Worm (Caenorhabditis elegans) whole organism, mixed stage, embryonic: ENCODE data around the gene C29E4.13.

Experiments
- M03D4.4 ChIP-seq: sonication (generic microtip); optimal IDR thresholded peaks from 2 replicates; lab custom pipeline; 2017; ENCODE audit warnings: mild to moderate bottlenecking, missing genetic modification characterization, missing compliant biosample characterization
- bed-3 ChIP-seq: fragments of 200-800 bp; sonication (Bioruptor generic); optimal IDR thresholded peaks from 3 replicates; lab custom pipeline; 2018; ENCODE audit warnings: mild to moderate bottlenecking, missing genetic modification characterization, moderate library complexity, missing compliant biosample characterization
- blmp-1 ChIP-seq: fragments of 150-350 bp; optimal IDR thresholded peaks from 2 replicates; lab custom pipeline; 2014; ENCODE audit warnings: missing biosample characterization, missing genetic modification characterization
- ceh-39 ChIP-seq: fragments of 150-350 bp; optimal IDR thresholded peaks from 2 replicates; lab custom pipeline; 2014; ENCODE audit warnings: missing biosample characterization, missing genetic modification characterization
- ceh-43 ChIP-seq: fragments of 200-800 bp; sonication (Bioruptor generic); optimal IDR thresholded peaks from 2 replicates; lab custom pipeline; 2018; ENCODE audit warnings: mild to moderate bottlenecking, missing genetic modification characterization, moderate library complexity, missing compliant biosample characterization
- ceh-83 ChIP-seq: fragments of 200-800 bp; sonication (Bioruptor generic); optimal IDR thresholded peaks from 2 replicates; lab custom pipeline; 2018; ENCODE audit warnings: mild to moderate bottlenecking, missing genetic modification characterization, missing compliant biosample characterization
- ces-1 ChIP-seq: fragments of 150-350 bp; optimal IDR thresholded peaks from 2 replicates; lab custom pipeline; 2014; ENCODE audit warnings: missing biosample characterization, missing genetic modification reagents, missing genetic modification characterization
- cnd-1 ChIP-seq: fragments of 200-800 bp; sonication (Bioruptor generic); optimal IDR thresholded peaks from 2 replicates; lab custom pipeline; 2018; ENCODE audit warnings: mild to moderate bottlenecking, missing genetic modification characterization, missing compliant biosample characterization
- drap-1 ChIP-seq: fragments of 200-800 bp; sonication (Bioruptor generic); optimal IDR thresholded peaks from 3 replicates; lab custom pipeline; 2018; ENCODE audit warnings: mild to moderate bottlenecking, missing genetic modification characterization, missing compliant biosample characterization
- elt-1 ChIP-seq: sonication (generic microtip); optimal IDR thresholded peaks from 2 replicates; lab custom pipeline; 2017; ENCODE audit warnings: missing genetic modification characterization, mild to moderate bottlenecking, missing compliant biosample characterization, antibody characterized with exemption, moderate library complexity, borderline replicate concordance; ENCODE audit not compliant: insufficient read depth
- flh-1 ChIP-seq: fragments of 200-800 bp; sonication (Bioruptor generic); optimal IDR thresholded peaks from 2 replicates; lab custom pipeline; 2018; ENCODE audit warnings: mild to moderate bottlenecking, missing genetic modification characterization, moderate library complexity, missing compliant biosample characterization
- ham-2 ChIP-seq: fragments of 200-800 bp; sonication (Bioruptor generic); optimal IDR thresholded peaks from 2 replicates; lab custom pipeline; 2018; ENCODE audit warnings: mild to moderate bottlenecking, missing genetic modification characterization, missing compliant biosample characterization
- hlh-1 ChIP-seq: fragments of 150-350 bp; optimal IDR thresholded peaks from 2 replicates; lab custom pipeline; 2014; ENCODE audit warnings: missing biosample characterization, missing genetic modification reagents, missing genetic modification characterization
- lin-13 ChIP-seq: fragments of 150-350 bp; optimal IDR thresholded peaks from 2 replicates; lab custom pipeline; 2014; ENCODE audit warnings: missing biosample characterization, missing genetic modification characterization
- lin-32 ChIP-seq: fragments of 200-800 bp; sonication (Bioruptor generic); optimal IDR thresholded peaks from 2 replicates; lab custom pipeline; 2018; ENCODE audit warnings: mild to moderate bottlenecking, missing genetic modification characterization, missing compliant biosample characterization
- lsy-2 ChIP-seq: fragments of 150-350 bp; optimal IDR thresholded peaks from 2 replicates; lab custom pipeline; 2014; ENCODE audit warnings: missing biosample characterization, missing genetic modification characterization
- mab-5 ChIP-seq: fragments of 150-350 bp; optimal IDR thresholded peaks from 2 replicates; lab custom pipeline; 2014; ENCODE audit warnings: missing biosample characterization, missing genetic modification characterization
- mep-1 ChIP-seq: fragments of 150-350 bp; optimal IDR thresholded peaks from 2 replicates; lab custom pipeline; 2017; ENCODE audit warnings: missing biosample characterization, missing genetic modification reagents, missing genetic modification characterization, inconsistent platforms
- mls-2 ChIP-seq: sonication (generic microtip); optimal IDR thresholded peaks from 2 replicates; lab custom pipeline; 2016; ENCODE audit warnings: mild to moderate bottlenecking, missing genetic modification characterization, moderate library complexity, missing compliant biosample characterization
- nhr-12 ChIP-seq: fragments of 150-350 bp; optimal IDR thresholded peaks from 2 replicates; lab custom pipeline; 2014; ENCODE audit warnings: missing biosample characterization, missing genetic modification characterization
- nhr-2 ChIP-seq: fragments of 150-350 bp; optimal IDR thresholded peaks from 2 replicates; lab custom pipeline; 2014; ENCODE audit warnings: missing biosample characterization, missing genetic modification characterization
- nhr-237 ChIP-seq: fragments of 150-350 bp; optimal IDR thresholded peaks from 2 replicates; lab custom pipeline; 2014; ENCODE audit warnings: missing biosample characterization, missing genetic modification characterization
- nhr-28 ChIP-seq: fragments of 150-350 bp; optimal IDR thresholded peaks from 2 replicates; lab custom pipeline; 2014; ENCODE audit warnings: missing biosample characterization, missing genetic modification characterization
- nhr-76 ChIP-seq: sonication (generic microtip); optimal IDR thresholded peaks from 2 replicates; lab custom pipeline; 2017; ENCODE audit warnings: missing biosample characterization, missing genetic modification characterization
- pha-4 ChIP-seq: fragments of 150-350 bp; optimal IDR thresholded peaks from 2 replicates; lab custom pipeline; 2018; ENCODE audit warnings: missing biosample characterization, missing genetic modification reagents, missing genetic modification characterization
- sem-2 ChIP-seq: fragments of 200-800 bp; sonication (Bioruptor generic); optimal IDR thresholded peaks from 2 replicates; lab custom pipeline; 2018; ENCODE audit warnings: mild to moderate bottlenecking, missing genetic modification characterization, missing compliant biosample characterization
- snpc-4 ChIP-seq: fragments of 150-350 bp; optimal IDR thresholded peaks from 2 replicates; lab custom pipeline; 2014; ENCODE audit warnings: missing biosample characterization, missing genetic modification characterization
- sptf-1 ChIP-seq: sonication (generic microtip); optimal IDR thresholded peaks from 2 replicates; lab custom pipeline; 2017; ENCODE audit warnings: mild to moderate bottlenecking, missing genetic modification characterization, moderate library complexity, missing compliant biosample characterization
- tbx-8 ChIP-seq: fragments of 200-800 bp; sonication (Bioruptor generic); optimal IDR thresholded peaks from 2 replicates; lab custom pipeline; 2018; ENCODE audit warnings: mild to moderate bottlenecking, missing genetic modification characterization, moderate library complexity, missing compliant biosample characterization
- unc-120 ChIP-seq: sonication (generic microtip); optimal IDR thresholded peaks from 2 replicates; lab custom pipeline; 2017; ENCODE audit warnings: missing genetic modification characterization, missing compliant biosample characterization; ENCODE audit not compliant: poor library complexity, severe bottlenecking
- unc-39 ChIP-seq: fragments of 150-350 bp; optimal IDR thresholded peaks from 2 replicates; lab custom pipeline; 2014; ENCODE audit warnings: missing biosample characterization, missing genetic modification characterization
- unc-62 ChIP-seq: fragments of 150-350 bp; optimal IDR thresholded peaks from 2 replicates; lab custom pipeline; 2014; ENCODE audit warnings: missing biosample characterization, missing genetic modification reagents, missing genetic modification characterization
- zip-8 ChIP-seq: fragments of 150-350 bp; optimal IDR thresholded peaks from 2 replicates; lab custom pipeline; 2014; ENCODE audit warnings: missing biosample characterization, missing genetic modification characterization
- ztf-11 ChIP-seq: fragments of 150-350 bp; optimal IDR thresholded peaks from 2 replicates; lab custom pipeline; 2014; ENCODE audit warnings: missing biosample characterization, missing genetic modification characterization

C29E4.13 gene

DNA sequence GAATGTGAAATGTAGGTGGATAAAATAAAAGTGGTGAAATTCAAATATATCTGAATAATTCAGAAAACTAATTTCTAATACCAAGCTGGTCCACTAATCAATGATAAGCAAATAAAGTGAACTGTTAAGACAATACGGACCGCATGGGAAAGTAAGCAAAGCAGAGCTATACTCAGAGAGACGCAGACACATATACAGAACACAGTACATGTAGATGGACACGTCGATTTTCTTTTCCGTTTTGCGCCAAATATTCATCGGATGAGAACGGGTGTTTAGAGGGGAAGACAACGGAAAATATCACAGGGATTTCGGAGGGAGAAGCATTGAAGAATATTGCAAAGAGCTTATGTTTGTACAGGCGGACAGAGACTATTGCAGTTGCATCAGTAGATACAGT, 2.5 kb downstream of the C29E4.13 start:
- no peak for TF ChIP-seq sem-2 (GFP tag; lab: Kevin White, UChicago)
- TF ChIP-seq sptf-1: no peak
- TF ChIP-seq elt-1 (tag; lab: Kevin White, UChicago): no peak
- no peak for TF ChIP-seq bed-3
- TF ChIP-seq tbx-8 (GFP tag; lab: Kevin White, UChicago): no peak
- no peak for TF ChIP-seq snpc-4 (tag; lab: Kevin White, UChicago)
- no peak for TF ChIP-seq drap-1
- no peak for TF ChIP-seq ztf-11
- TF ChIP-seq nhr-237 (tag; lab: Kevin White, UChicago): peak; percentile 24
- TF ChIP-seq cnd-1: no peak
- TF ChIP-seq unc-39 (tag; lab: Kevin White, UChicago): no peak
- TF ChIP-seq ceh-43: no peak
- no peak for TF ChIP-seq nhr-2
- TF ChIP-seq mab-5: no peak
- peak; percentile 2 for TF ChIP-seq lsy-2 (tag; lab: Kevin White, UChicago)
- no peak for TF ChIP-seq hlh-1
- no peak for TF ChIP-seq ceh-83 (GFP tag; lab: Kevin White, UChicago)
- TF ChIP-seq ces-1: no peak
- no peak for TF ChIP-seq nhr-28 (tag; lab: Kevin White, UChicago)
- TF ChIP-seq mep-1 (tag; lab: Kevin White, UChicago): no peak
- no peak for TF ChIP-seq nhr-76 (tag; lab: Kevin White, UChicago)
- TF ChIP-seq lin-13 (tag; lab: Kevin White, UChicago): no peak
- peak; percentile 78 for TF ChIP-seq ham-2 (GFP tag; lab: Kevin White, UChicago)
- no peak for TF ChIP-seq zip-8 (tag; lab: Kevin White, UChicago)
- TF ChIP-seq unc-120: no peak
- no peak for TF ChIP-seq mls-2 (tag; lab: Kevin White, UChicago)
- TF ChIP-seq blmp-1 (tag; lab: Kevin White, UChicago): no peak
- TF ChIP-seq ceh-39 (tag; lab: Kevin White, UChicago): no peak
- no peak for TF ChIP-seq unc-62 (GFP tag; lab: Kevin White, UChicago)
- TF ChIP-seq flh-1 (GFP tag; lab: Kevin White, UChicago): no peak
- TF ChIP-seq nhr-12 (tag; lab: Kevin White, UChicago): no peak
- TF ChIP-seq pha-4 (tag; lab: Kevin White, UChicago): peak; percentile 34

DNA sequence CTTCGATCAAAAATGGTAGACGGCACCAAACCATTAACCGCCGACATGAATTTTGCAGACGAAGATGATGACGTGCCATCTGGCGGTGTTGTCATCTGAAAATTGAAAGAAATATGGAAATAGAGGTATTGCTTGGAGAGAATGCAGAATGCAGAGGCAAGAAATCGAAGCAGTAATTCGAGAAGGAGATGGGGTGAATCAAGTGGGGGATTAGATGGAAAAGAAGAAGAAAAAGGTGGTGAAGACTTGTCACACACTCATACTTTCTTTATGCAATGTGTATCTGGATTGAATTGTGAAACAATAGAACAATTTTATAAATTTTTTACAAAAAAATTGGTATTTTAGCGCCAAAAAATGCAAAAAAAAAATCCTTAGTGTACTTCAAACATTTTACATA, 3.7 kb downstream of the C29E4.13 start, which contains the start of gene tag-250:
TSS of gene tag-250 (minus strand) at position 101 of the 400 bp plus-strand sequence.
- no peak for TF ChIP-seq nhr-12 (tag; lab: Kevin White, UChicago)
- TF ChIP-seq zip-8 (tag; lab: Kevin White, UChicago): no peak
- TF ChIP-seq nhr-28 (tag; lab: Kevin White, UChicago): no peak
- no peak for TF ChIP-seq lsy-2 (tag; lab: Kevin White, UChicago)
- TF ChIP-seq unc-39 (tag; lab: Kevin White, UChicago): no peak
- TF ChIP-seq sem-2 (GFP tag; lab: Kevin White, UChicago): no peak
- no peak for TF ChIP-seq bed-3
- TF ChIP-seq mls-2 (tag; lab: Kevin White, UChicago): no peak
- TF ChIP-seq lin-13 (tag; lab: Kevin White, UChicago): no peak
- no peak for TF ChIP-seq flh-1 (GFP tag; lab: Kevin White, UChicago)
- no peak for TF ChIP-seq ceh-43
- TF ChIP-seq unc-120: no peak
- TF ChIP-seq nhr-237 (tag; lab: Kevin White, UChicago): no peak
- TF ChIP-seq hlh-1: no peak
- no peak for TF ChIP-seq snpc-4 (tag; lab: Kevin White, UChicago)
- no peak for TF ChIP-seq lin-32 (GFP tag; lab: Kevin White, UChicago)
- TF ChIP-seq, all 35 proteins: peak for 0

DNA sequence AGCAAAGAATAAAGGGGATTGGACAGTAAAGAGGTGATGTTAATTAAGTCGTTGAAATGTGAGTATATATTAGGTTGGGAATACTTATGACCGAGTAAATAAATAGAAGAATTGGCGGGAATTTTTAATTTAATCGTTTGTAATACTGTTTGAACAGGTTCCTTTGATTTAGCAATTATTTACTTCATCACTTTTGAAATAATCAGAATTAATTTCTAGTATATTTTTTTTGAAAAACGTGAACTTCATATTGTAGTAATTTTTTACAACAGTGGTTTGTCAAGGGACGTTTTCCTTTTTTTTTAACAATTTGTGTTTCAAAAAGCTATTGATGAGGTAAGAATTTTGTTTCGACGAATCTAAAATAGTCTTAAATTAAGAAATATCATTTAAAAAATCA, 6.3 kb downstream of the C29E4.13 start, which contains the start of gene C29E4.17:
TSS of gene C29E4.17 (plus strand) at position 301 of the 400 bp plus-strand sequence.
- no peak for TF ChIP-seq blmp-1 (tag; lab: Kevin White, UChicago)
- no peak for TF ChIP-seq snpc-4 (tag; lab: Kevin White, UChicago)
- no peak for TF ChIP-seq elt-1 (tag; lab: Kevin White, UChicago)
- no peak for TF ChIP-seq ceh-43
- no peak for TF ChIP-seq hlh-1
- TF ChIP-seq unc-62 (GFP tag; lab: Kevin White, UChicago): no peak
- no peak for TF ChIP-seq lin-13 (tag; lab: Kevin White, UChicago)
- no peak for TF ChIP-seq flh-1 (GFP tag; lab: Kevin White, UChicago)

DNA sequence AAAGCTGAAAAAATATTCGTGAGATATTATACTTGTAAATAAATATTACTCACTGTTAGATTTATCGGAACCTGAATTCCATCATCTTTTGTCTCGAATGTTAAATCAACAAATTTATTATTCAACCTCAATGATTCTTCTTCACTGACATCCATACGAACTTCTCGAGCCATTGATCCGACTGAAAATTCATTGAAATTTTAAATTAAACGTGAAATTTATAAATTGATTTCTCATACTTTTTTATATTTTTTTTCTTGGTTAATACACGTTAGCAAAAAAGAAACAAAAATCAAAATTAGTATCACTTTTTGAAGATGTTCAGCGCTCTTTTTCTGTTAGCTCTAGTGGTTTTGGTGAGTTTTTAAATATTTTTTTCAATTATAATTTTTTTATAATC, 8.7 kb downstream of the C29E4.13 start, which contains the start of gene C29E4.14:
TSS of gene C29E4.14 (plus strand) at position 301 of the 400 bp plus-strand sequence.
- TF ChIP-seq cnd-1 (no peak), nhr-28 (tag; lab: Kevin White, UChicago) (no peak), unc-120 (no peak), sem-2 (GFP tag; lab: Kevin White, UChicago) (no peak), M03D4.4 (tag; lab: Kevin White, UChicago) (no peak), zip-8 (tag; lab: Kevin White, UChicago) (no peak)
- TF ChIP-seq, all 35 proteins: peak for 0
